Worm (Caenorhabditis elegans) whole organism, early embryonic: ENCODE measurements around the gene cdc-73.

ENCODE experiments used
- B0310.2 ChIP-seq: sonication (generic microtip); optimal IDR thresholded peaks from 2 replicates; lab custom pipeline; 2016; ENCODE audit warnings: mild to moderate bottlenecking, missing genetic modification characterization, missing compliant biosample characterization
- F13C5.2 ChIP-seq: sonication (generic microtip); optimal IDR thresholded peaks from 2 replicates; lab custom pipeline; 2017; ENCODE audit warnings: mild to moderate bottlenecking, missing genetic modification characterization, inconsistent platforms, missing compliant biosample characterization
- aly-1 ChIP-seq: sonication (generic microtip); optimal IDR thresholded peaks from 2 replicates; lab custom pipeline; 2016; ENCODE audit warnings: missing genetic modification characterization, missing compliant biosample characterization
- ama-1 ChIP-seq: fragments of 150-350 bp; optimal IDR thresholded peaks from 2 replicates; lab custom pipeline; 2014
- ceh-13 ChIP-seq: fragments of 200-800 bp; sonication (Bioruptor generic); optimal IDR thresholded peaks from 2 replicates; lab custom pipeline; 2018; ENCODE audit warnings: mild to moderate bottlenecking, missing genetic modification characterization, missing compliant biosample characterization
- ceh-36 ChIP-seq: sonication (generic microtip); optimal IDR thresholded peaks from 2 replicates; lab custom pipeline; 2016; ENCODE audit warnings: missing genetic modification characterization, inconsistent platforms, missing compliant biosample characterization
- ets-7 ChIP-seq: sonication (generic microtip); optimal IDR thresholded peaks from 2 replicates; lab custom pipeline; 2016; ENCODE audit warnings: missing genotype, missing genetic modification characterization, missing compliant biosample characterization
- flt-1 ChIP-seq: fragments of 200-800 bp; sonication (Bioruptor generic); IDR thresholded peaks from 2 replicates; pipeline ENCODE4 v1.3.6; 2022; ENCODE audit warnings: missing genetic modification characterization, missing compliant biosample characterization
- hmbx-1 ChIP-seq: sonication (generic microtip); optimal IDR thresholded peaks from 2 replicates; lab custom pipeline; 2016; ENCODE audit warnings: mild to moderate bottlenecking, missing genetic modification characterization, missing compliant biosample characterization
- hmg-4 ChIP-seq: fragments of 200-800 bp; sonication (Bioruptor generic); optimal IDR thresholded peaks from 2 replicates; lab custom pipeline; 2018; ENCODE audit warnings: mild to moderate bottlenecking, missing genetic modification characterization, missing compliant biosample characterization
- hnd-1 ChIP-seq: sonication (generic microtip); optimal IDR thresholded peaks from 2 replicates; lab custom pipeline; 2016; ENCODE audit warnings: missing genetic modification characterization, missing compliant biosample characterization
- pes-1 ChIP-seq: fragments of 200-800 bp; sonication (Bioruptor generic); IDR thresholded peaks from 2 replicates; pipeline ENCODE4 v1.3.6; 2022; ENCODE audit warnings: missing genetic modification reagents, missing genetic modification characterization, missing compliant biosample characterization
- scrt-1 ChIP-seq: fragments of 200-800 bp; sonication (Bioruptor generic); IDR thresholded peaks from 2 replicates; pipeline ENCODE4 v1.3.6; 2022; ENCODE audit warnings: missing genetic modification characterization, missing compliant biosample characterization
- sea-1 ChIP-seq: fragments of 200-800 bp; sonication (Bioruptor generic); conservative IDR thresholded peaks from 2 replicates; pipeline ENCODE4 v1.3.6; 2022; ENCODE audit warnings: missing genetic modification characterization, missing compliant biosample characterization
- tbx-11 ChIP-seq: fragments of 200-800 bp; sonication (Bioruptor generic); IDR thresholded peaks from 2 replicates; pipeline ENCODE4 v1.3.6; 2022; ENCODE audit warnings: missing genetic modification characterization, missing compliant biosample characterization
- tbx-37 ChIP-seq: fragments of 200-800 bp; sonication (Bioruptor generic); conservative IDR thresholded peaks from 2 replicates; pipeline ENCODE4 v1.3.6; 2022; ENCODE audit warnings: missing genetic modification reagents, missing genetic modification characterization, missing compliant biosample characterization
- tra-4 ChIP-seq: sonication (generic microtip); optimal IDR thresholded peaks from 2 replicates; lab custom pipeline; 2017; ENCODE audit warnings: missing genetic modification characterization, missing compliant biosample characterization

The cdc-73 gene

ce11 chrIV:4052274-4052673, 9.9 kb downstream of the cdc-73 start:
- TF ChIP-seq pes-1 (no peak), hmbx-1 (tag; lab: Kevin White, UChicago) (no peak), aly-1 (no peak)

ce11 chrIV:4053405-4053804, 11.0 kb downstream of the cdc-73 start:
- no peak for TF ChIP-seq tra-4
- no peak for TF ChIP-seq ceh-13 (GFP tag; lab: Kevin White, UChicago)
- TF ChIP-seq tbx-37 (GFP tag; lab: Robert Waterston, UW), result no peak
- no peak for TF ChIP-seq hmg-4 (GFP tag; lab: Kevin White, UChicago)
- no peak for TF ChIP-seq flt-1
- TF ChIP-seq aly-1, result no peak
- TF ChIP-seq scrt-1 (GFP tag; lab: Robert Waterston, UW), result no peak
- TF ChIP-seq hmbx-1 (tag; lab: Kevin White, UChicago), result no peak
- no peak for TF ChIP-seq F13C5.2 (tag; lab: Kevin White, UChicago)
- TF ChIP-seq pes-1, result no peak
- no peak for TF ChIP-seq sea-1
- TF ChIP-seq B0310.2 (tag; lab: Kevin White, UChicago), result no peak
- no peak for TF ChIP-seq tbx-11
- TF ChIP-seq ama-1 (lab: Kevin White, UChicago), result no peak
- TF ChIP-seq hnd-1, result no peak
- no peak for TF ChIP-seq ceh-36 (tag; lab: Kevin White, UChicago)
- no peak for TF ChIP-seq ets-7 (tag; lab: Kevin White, UChicago)

ce11 chrIV:4055297-4055696, 12.9 kb downstream of the cdc-73 start:
- TF ChIP-seq F13C5.2 (tag; lab: Kevin White, UChicago) (no peak), pes-1 (no peak), flt-1 (no peak), ceh-36 (tag; lab: Kevin White, UChicago) (no peak), hmg-4 (GFP tag; lab: Kevin White, UChicago) (no peak), ama-1 (lab: Kevin White, UChicago) (no peak), aly-1 (no peak), tbx-11 (no peak), tra-4 (no peak), hnd-1 (no peak), ceh-13 (GFP tag; lab: Kevin White, UChicago) (no peak), hmbx-1 (tag; lab: Kevin White, UChicago) (no peak), ets-7 (tag; lab: Kevin White, UChicago) (no peak)

- no peak for TF ChIP-seq aly-1
- no peak for TF ChIP-seq F13C5.2 (tag; lab: Kevin White, UChicago)
- no peak for TF ChIP-seq B0310.2 (tag; lab: Kevin White, UChicago)
- no peak for TF ChIP-seq ets-7 (tag; lab: Kevin White, UChicago)
- no peak for TF ChIP-seq hmbx-1 (tag; lab: Kevin White, UChicago)
- TF ChIP-seq sea-1, result no peak
- TF ChIP-seq flt-1, result no peak
Observed at ce11 chrIV:4063573-4063972, 21.2 kb downstream of the cdc-73 start, which contains the start of gene ilys-6. TSS of gene ilys-6 (minus strand) at chrIV:4063673.

ce11 chrIV:4067336-4067735, 25.0 kb downstream of the cdc-73 start:
- TF ChIP-seq ets-7 (tag; lab: Kevin White, UChicago), result no peak
- TF ChIP-seq hnd-1, result no peak
- TF ChIP-seq tbx-11, result no peak
- no peak for TF ChIP-seq aly-1
- TF ChIP-seq B0310.2 (tag; lab: Kevin White, UChicago), result no peak
- no peak for TF ChIP-seq tbx-37 (GFP tag; lab: Robert Waterston, UW)
- TF ChIP-seq ceh-36 (tag; lab: Kevin White, UChicago), result no peak
- no peak for TF ChIP-seq F13C5.2 (tag; lab: Kevin White, UChicago)
- no peak for TF ChIP-seq ama-1 (lab: Kevin White, UChicago)
- TF ChIP-seq pes-1, result no peak
- no peak for TF ChIP-seq sea-1
- no peak for TF ChIP-seq flt-1
- no peak for TF ChIP-seq hmg-4 (GFP tag; lab: Kevin White, UChicago)
- no peak for TF ChIP-seq ceh-13 (GFP tag; lab: Kevin White, UChicago)
- TF ChIP-seq tra-4, result no peak
- TF ChIP-seq scrt-1 (GFP tag; lab: Robert Waterston, UW), result no peak

- TF ChIP-seq hmbx-1 (tag; lab: Kevin White, UChicago) (no peak), tbx-11 (no peak), B0310.2 (tag; lab: Kevin White, UChicago) (no peak), tra-4 (no peak), F13C5.2 (tag; lab: Kevin White, UChicago) (no peak), flt-1 (no peak)
Observed at ce11 chrIV:4068480-4068879, 26.1 kb downstream of the cdc-73 start, which contains the start of gene fbxb-55. TSS of gene fbxb-55 (plus strand) at chrIV:4068780.

- TF ChIP-seq F13C5.2 (tag; lab: Kevin White, UChicago) (no peak), sea-1 (0 out of 2 replicates have a peak, but pooled peaks have one; percentile 10), scrt-1 (GFP tag; lab: Robert Waterston, UW) (peak; percentile 63; the same call in 1 of the 2 replicates)
Observed at ce11 chrIV:4070810-4071209, 28.4 kb downstream of the cdc-73 start.

- TF ChIP-seq B0310.2 (tag; lab: Kevin White, UChicago) (no peak), F13C5.2 (tag; lab: Kevin White, UChicago) (no peak), ets-7 (tag; lab: Kevin White, UChicago) (no peak)
Observed at ce11 chrIV:4072027-4072426, 29.7 kb downstream of the cdc-73 start, which contains the start of gene pqn-75. TSS of gene pqn-75 (plus strand) at chrIV:4072327.

- no peak for TF ChIP-seq hnd-1
- no peak for TF ChIP-seq pes-1
- no peak for TF ChIP-seq tra-4
- no peak for TF ChIP-seq hmbx-1 (tag; lab: Kevin White, UChicago)
- no peak for TF ChIP-seq hmg-4 (GFP tag; lab: Kevin White, UChicago)
- no peak for TF ChIP-seq ceh-13 (GFP tag; lab: Kevin White, UChicago)
- TF ChIP-seq ama-1 (lab: Kevin White, UChicago), result no peak
- TF ChIP-seq tbx-11, result no peak
- no peak for TF ChIP-seq flt-1
- no peak for TF ChIP-seq F13C5.2 (tag; lab: Kevin White, UChicago)
- TF ChIP-seq tbx-37 (GFP tag; lab: Robert Waterston, UW), result no peak
- TF ChIP-seq ets-7 (tag; lab: Kevin White, UChicago), result no peak
- TF ChIP-seq sea-1, result no peak
- TF ChIP-seq scrt-1 (GFP tag; lab: Robert Waterston, UW), result no peak
- TF ChIP-seq ceh-36 (tag; lab: Kevin White, UChicago), result no peak
Observed at ce11 chrIV:4074610-4075009, 32.2 kb downstream of the cdc-73 start, which contains the start of gene W03D2.9. TSS of gene W03D2.9 (minus strand) at chrIV:4074710.
